Fruit fly (Drosophila melanogaster) whole organism: ENCODE data around the gene bru1.

Experiments used
- pan ChIP-seq: fragments of >200 bp; optimal IDR thresholded peaks from 2 replicates; lab custom pipeline; 2017
- usp ChIP-seq: fragments of >200 bp; optimal IDR thresholded peaks from 2 replicates; lab custom pipeline; 2017; ENCODE audit warnings: missing biosample characterization, missing genetic modification characterization, mixed read lengths

- TF ChIP-seq usp, result no peak
- TF ChIP-seq pan (lab: Kevin White, UChicago), result no peak
Observed at dm6 chr2L:12351969-12352368, 177.2 kb downstream of the bru1 start.
